Fruit fly (Drosophila melanogaster) whole organism, embryonic: ENCODE results near the gene Invadolysin.

Experiments
- Asciz ChIP-seq: fragments of 200-800 bp; sonication (Bioruptor generic); optimal IDR thresholded peaks from 2 replicates; lab custom pipeline; 2017; ENCODE audit warnings: missing biosample characterization, mild to moderate bottlenecking, missing genetic modification characterization, missing genetic modification reagents
- CG10274 ChIP-seq: fragments of 200-800 bp; sonication (Bioruptor generic); optimal IDR thresholded peaks from 3 replicates; lab custom pipeline; 2017; ENCODE audit warnings: missing biosample characterization, mild to moderate bottlenecking, missing genetic modification characterization
- CG34422 ChIP-seq: fragments of 200-800 bp; sonication (Bioruptor generic); IDR thresholded peaks from 3 replicates; pipeline ENCODE4 v1.3.6; 2022; ENCODE audit warnings: missing biosample characterization, missing genetic modification characterization

Invadolysin gene

dm6 chr3R:10203554-10203953, 59.1 kb downstream of the Invadolysin start (continued):
- TF ChIP-seq CG34422 (GFP tag; lab: Robert Waterston, UW) = no peak

- no peak for TF ChIP-seq CG10274 (GFP tag; lab: Kevin White, UChicago)
- TF ChIP-seq Asciz = peak; percentile 16
Measured at dm6 chr3R:10206740-10207139, 62.3 kb downstream of the Invadolysin start.
